Worm (Caenorhabditis elegans) whole organism, L1 larva: ENCODE results near the gene R11H6.2.

Experiments
- ama-1 ChIP-seq: fragments of 150-350 bp; optimal IDR thresholded peaks from 2 replicates; lab custom pipeline; 2014
- ceh-82 ChIP-seq, 3 experiments: fragments of 150-350 bp in 1 of 3; sonication (generic microtip) in 2 of 3; optimal IDR thresholded peaks; 2 replicates each; lab custom pipeline; 2014 to 2017; ENCODE audit warnings: missing biosample characterization in 3 of 3, missing genetic modification characterization in 3 of 3
- ets-5 ChIP-seq: fragments of 200-800 bp; sonication (Bioruptor generic); IDR thresholded peaks from 2 replicates; pipeline ENCODE4 v1.3.6; 2022; ENCODE audit warnings: missing genetic modification characterization, missing compliant biosample characterization
- jun-1 ChIP-seq: fragments of 150-350 bp; optimal IDR thresholded peaks from 2 replicates; lab custom pipeline; 2014; ENCODE audit warnings: missing biosample characterization, missing genetic modification reagents, missing genetic modification characterization
- mab-9 ChIP-seq: fragments of 200-800 bp; sonication (Bioruptor generic); IDR thresholded peaks from 2 replicates; pipeline ENCODE4 v1.3.6; 2022; ENCODE audit warnings: missing genetic modification reagents, missing genetic modification characterization, missing compliant biosample characterization
- nhr-11 ChIP-seq: fragments of 150-350 bp; optimal IDR thresholded peaks from 2 replicates; lab custom pipeline; 2014; ENCODE audit warnings: missing biosample characterization, missing genetic modification characterization
- nhr-12 ChIP-seq: sonication (generic microtip); optimal IDR thresholded peaks from 2 replicates; lab custom pipeline; 2017; ENCODE audit warnings: missing biosample characterization, missing genetic modification characterization
- nhr-28 ChIP-seq: fragments of 150-350 bp; optimal IDR thresholded peaks from 2 replicates; lab custom pipeline; 2014; ENCODE audit warnings: missing biosample characterization, missing genetic modification characterization
- nhr-76 ChIP-seq: sonication (generic microtip); optimal IDR thresholded peaks from 2 replicates; lab custom pipeline; 2017; ENCODE audit warnings: missing biosample characterization, missing genetic modification characterization
- nhr-77 ChIP-seq: fragments of 150-350 bp; optimal IDR thresholded peaks from 2 replicates; lab custom pipeline; 2014; ENCODE audit warnings: missing biosample characterization, missing genetic modification characterization
- tbx-2 ChIP-seq: sonication (generic microtip); optimal IDR thresholded peaks from 2 replicates; lab custom pipeline; 2016; ENCODE audit warnings: missing genetic modification characterization, missing compliant biosample characterization
- vab-15 ChIP-seq: sonication (generic microtip); optimal IDR thresholded peaks from 2 replicates; lab custom pipeline; 2017; ENCODE audit warnings: missing genotype, mild to moderate bottlenecking, missing genetic modification characterization, missing compliant biosample characterization
- ztf-11 ChIP-seq, 2 experiments: sonication (generic microtip); optimal IDR thresholded peaks; 2 replicates each; lab custom pipeline; 2016 to 2017; ENCODE audit warnings: missing genetic modification characterization in 2 of 2, missing biosample characterization in 1 of 2, missing compliant biosample characterization in 1 of 2

- TF ChIP-seq ztf-11 (tag; optimal IDR thresholded peaks at IDR 0.05; lab: Kevin White, UChicago) (no peak), nhr-77 (tag; lab: Kevin White, UChicago) (no peak), nhr-28 (tag; lab: Kevin White, UChicago) (no peak), vab-15 (tag; lab: Kevin White, UChicago) (no peak), mab-9 (no peak), nhr-12 (tag; lab: Kevin White, UChicago) (no peak), ets-5 (no peak), nhr-76 (no peak), ama-1 (lab: Kevin White, UChicago) (no peak), tbx-2 (no peak), ceh-82 (tag; optimal IDR thresholded peaks at IDR 0.05; lab: Kevin White, UChicago) (no peak), nhr-11 (tag; lab: Kevin White, UChicago) (no peak), jun-1 (tag; lab: Kevin White, UChicago) (no peak)
Measured at ce11 chrV:14615671-14616070, 17.9 kb downstream of the R11H6.2 start.
